Worm (Caenorhabditis elegans): Measurements from ENCODE around the gene slc-36.1.

Gene slc-36.1

DNA sequence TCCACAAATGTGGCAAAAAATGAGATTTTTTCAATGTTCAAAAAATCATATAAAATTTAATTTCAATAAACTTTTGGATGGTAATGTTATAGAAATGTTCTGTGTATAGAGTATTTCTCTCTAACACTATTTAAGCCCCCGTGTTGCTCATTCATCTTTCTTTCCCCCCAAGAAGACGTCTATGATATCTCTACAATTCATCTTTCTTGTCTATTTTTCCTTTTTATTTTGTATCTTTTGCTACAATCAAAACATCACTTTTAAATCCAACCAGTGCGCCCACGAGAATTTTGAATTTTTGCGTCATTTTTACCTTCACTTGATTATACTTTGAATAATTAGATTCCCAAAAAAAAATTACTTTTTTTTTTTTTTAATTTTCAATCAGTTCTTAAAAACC is 34.5 kb upstream of the slc-36.1 start:
- no peak for TF ChIP-seq ztf-29 (GFP tag; IDR thresholded peaks at IDR 0.05)
- TF ChIP-seq flt-1 (GFP tag; IDR thresholded peaks at IDR 0.05) = no peak
- no peak for TF ChIP-seq cog-1 (tag; optimal IDR thresholded peaks at IDR 0.05)
- TF ChIP-seq T22C8.4 (GFP tag; IDR thresholded peaks at IDR 0.05) = no peak
- no peak for TF ChIP-seq ref-1 (GFP tag; conservative IDR thresholded peaks at IDR 0.05)
- no peak for TF ChIP-seq tab-1 (GFP tag; IDR thresholded peaks at IDR 0.05)
- TF ChIP-seq klf-2 (GFP tag; conservative IDR thresholded peaks at IDR 0.05) = no peak
- no peak for TF ChIP-seq ztf-23 (GFP tag; IDR thresholded peaks at IDR 0.05)
- no peak for TF ChIP-seq med-1 (GFP tag; optimal IDR thresholded peaks at IDR 0.05; ENCODE audit: insufficient read depth)

ce11 chrIII:13275784-13276183 is 31.5 kb upstream of the slc-36.1 start:
- TF ChIP-seq cog-1 (tag; optimal IDR thresholded peaks at IDR 0.05) (no peak), ztf-29 (GFP tag; IDR thresholded peaks at IDR 0.05) (no peak)

DNA sequence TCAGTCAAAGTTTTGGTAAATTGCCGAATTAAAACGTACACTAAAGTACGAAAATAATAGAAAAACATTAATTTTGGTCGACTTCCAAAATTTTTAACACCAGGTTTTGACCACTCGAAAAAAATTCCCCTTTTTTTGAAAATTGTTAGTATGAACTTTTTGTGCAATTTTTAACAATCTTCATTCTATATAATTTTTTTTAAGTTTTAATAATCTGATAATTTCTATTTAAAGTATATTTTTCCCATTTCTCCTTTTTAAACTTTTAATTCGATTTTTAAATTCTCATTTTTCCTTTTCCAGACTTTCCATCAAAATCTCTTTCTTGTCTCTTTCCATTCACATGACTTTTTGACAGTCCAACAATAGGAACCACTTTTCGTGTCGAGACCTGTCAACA is 30.3 kb upstream of the slc-36.1 start, which contains the start of gene unc-64:
TSS of gene unc-64 (plus strand) at position 301 of the 400 bp plus-strand sequence.
- TF ChIP-seq cog-1 (tag; optimal IDR thresholded peaks at IDR 0.05) (no peak), klf-2 (GFP tag; conservative IDR thresholded peaks at IDR 0.05) (no peak), ztf-29 (GFP tag; IDR thresholded peaks at IDR 0.05) (no peak), ztf-23 (GFP tag; IDR thresholded peaks at IDR 0.05) (no peak), tab-1 (GFP tag; IDR thresholded peaks at IDR 0.05) (no peak), ref-1 (GFP tag; conservative IDR thresholded peaks at IDR 0.05) (no peak), med-1 (GFP tag; optimal IDR thresholded peaks at IDR 0.05; ENCODE audit: insufficient read depth) (no peak), flt-1 (GFP tag; IDR thresholded peaks at IDR 0.05) (no peak), T22C8.4 (GFP tag; IDR thresholded peaks at IDR 0.05) (no peak)

DNA sequence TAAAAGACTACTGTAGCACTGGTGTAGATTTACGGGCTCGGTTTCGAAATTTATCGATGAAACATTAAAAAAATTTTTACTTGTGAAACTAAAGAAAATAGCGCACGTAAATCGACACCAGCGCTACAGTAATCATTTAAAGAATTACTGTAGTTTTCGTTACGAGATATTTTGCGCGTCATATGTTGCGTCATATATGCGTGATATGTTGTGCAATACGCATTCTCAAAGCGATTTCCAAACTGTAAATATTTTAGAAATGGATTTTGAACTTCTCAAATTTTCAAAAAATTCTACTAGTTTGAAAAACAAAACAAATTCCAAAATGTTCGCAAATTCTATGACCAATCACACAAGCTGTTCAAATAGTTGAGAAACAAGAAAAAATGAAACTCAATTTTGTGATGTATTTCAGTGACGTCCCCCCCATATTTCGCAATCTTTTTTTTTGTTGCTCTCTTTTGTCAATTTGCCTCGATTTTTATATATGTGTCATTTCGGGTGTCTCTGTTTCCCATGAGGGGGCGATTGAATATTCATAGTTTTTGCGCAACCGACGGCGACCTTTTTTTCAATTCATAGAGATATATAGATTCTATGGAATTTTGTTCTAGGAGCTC is 29.3 kb upstream of the slc-36.1 start:
- no peak for TF ChIP-seq ref-1 (GFP tag; conservative IDR thresholded peaks at IDR 0.05)
- TF ChIP-seq klf-2 (GFP tag; conservative IDR thresholded peaks at IDR 0.05) = 0 out of 2 replicates have a peak, but pooled peaks have one; percentile 18
- no peak for TF ChIP-seq ztf-23 (GFP tag; IDR thresholded peaks at IDR 0.05)
- no peak for TF ChIP-seq tab-1 (GFP tag; IDR thresholded peaks at IDR 0.05)
- TF ChIP-seq med-1 (GFP tag; optimal IDR thresholded peaks at IDR 0.05; ENCODE audit: insufficient read depth) = no peak

DNA sequence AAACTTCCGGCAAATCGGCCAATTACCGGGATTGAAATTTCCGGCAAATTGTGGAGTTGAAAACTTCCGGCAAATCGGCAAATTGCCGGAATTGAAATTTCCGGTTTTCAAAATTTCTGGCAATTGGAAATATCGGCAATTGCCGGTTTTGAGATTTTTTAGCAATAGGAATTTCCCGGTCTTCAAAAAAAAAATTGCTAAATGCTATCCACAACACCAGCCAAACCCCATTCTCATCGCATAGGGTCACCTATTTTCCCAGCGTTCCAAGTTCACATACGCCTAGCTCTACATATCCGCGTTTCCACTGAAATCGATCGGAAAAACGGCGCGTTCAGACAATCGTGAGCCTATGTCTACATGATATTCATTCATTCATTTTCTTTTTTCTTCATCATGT is 21.9 kb upstream of the slc-36.1 start, which contains the start of gene F56A8.8:
TSS of gene F56A8.8 (plus strand) at position 301 of the 400 bp plus-strand sequence.
- no peak for TF ChIP-seq T22C8.4 (GFP tag; IDR thresholded peaks at IDR 0.05)
- no peak for TF ChIP-seq med-1 (GFP tag; optimal IDR thresholded peaks at IDR 0.05; ENCODE audit: insufficient read depth)
- TF ChIP-seq cog-1 (tag; optimal IDR thresholded peaks at IDR 0.05) = no peak
- no peak for TF ChIP-seq flt-1 (GFP tag; IDR thresholded peaks at IDR 0.05)
- TF ChIP-seq ztf-23 (GFP tag; IDR thresholded peaks at IDR 0.05) = no peak
- TF ChIP-seq tab-1 (GFP tag; IDR thresholded peaks at IDR 0.05) = no peak

ce11 chrIII:13292971-13293514 is 14.3 kb upstream of the slc-36.1 start, which contains the start of gene set-25:
Gene set-25 (minus strand): TSS chrIII:13293090.
- TF ChIP-seq flt-1 (GFP tag; IDR thresholded peaks at IDR 0.05) (peak; percentile 67), klf-2 (GFP tag; conservative IDR thresholded peaks at IDR 0.05) (peak; percentile 77), ztf-23 (GFP tag; IDR thresholded peaks at IDR 0.05) (peak; percentile 86), med-1 (GFP tag; optimal IDR thresholded peaks at IDR 0.05; ENCODE audit: insufficient read depth) (peak; percentile 48), tab-1 (GFP tag; IDR thresholded peaks at IDR 0.05) (peak; percentile 34; the same call in 1 of the 2 replicates)

ce11 chrIII:13296289-13296874 is 10.9 kb upstream of the slc-36.1 start, which contains the start of gene npp-18:
Gene npp-18 (plus strand): TSS chrIII:13296853.
- TF ChIP-seq tab-1 (GFP tag; IDR thresholded peaks at IDR 0.05) = peak; percentile 87
- TF ChIP-seq ztf-29 (GFP tag; IDR thresholded peaks at IDR 0.05) = peak; percentile 88
- TF ChIP-seq ztf-23 (GFP tag; IDR thresholded peaks at IDR 0.05) = peak; percentile 93
- TF ChIP-seq flt-1 (GFP tag; IDR thresholded peaks at IDR 0.05) = peak; percentile 91
- peak; percentile 64 for TF ChIP-seq ref-1 (GFP tag; conservative IDR thresholded peaks at IDR 0.05)
- TF ChIP-seq T22C8.4 (GFP tag; IDR thresholded peaks at IDR 0.05) = peak; percentile 74
- TF ChIP-seq klf-2 (GFP tag; conservative IDR thresholded peaks at IDR 0.05) = peak; percentile 84

- TF ChIP-seq ref-1 (GFP tag; conservative IDR thresholded peaks at IDR 0.05) (no peak), tab-1 (GFP tag; IDR thresholded peaks at IDR 0.05) (no peak), cog-1 (tag; optimal IDR thresholded peaks at IDR 0.05) (no peak), T22C8.4 (GFP tag; IDR thresholded peaks at IDR 0.05) (no peak), flt-1 (GFP tag; IDR thresholded peaks at IDR 0.05) (no peak), ztf-29 (GFP tag; IDR thresholded peaks at IDR 0.05) (no peak), klf-2 (GFP tag; conservative IDR thresholded peaks at IDR 0.05) (no peak), ztf-23 (GFP tag; IDR thresholded peaks at IDR 0.05) (no peak), med-1 (GFP tag; optimal IDR thresholded peaks at IDR 0.05; ENCODE audit: insufficient read depth) (no peak)
Measured at ce11 chrIII:13298722-13299431, 8.4 kb upstream of the slc-36.1 start, which contains the start of gene pgm-2. Gene pgm-2 (plus strand): TSS chrIII:13299378.

DNA sequence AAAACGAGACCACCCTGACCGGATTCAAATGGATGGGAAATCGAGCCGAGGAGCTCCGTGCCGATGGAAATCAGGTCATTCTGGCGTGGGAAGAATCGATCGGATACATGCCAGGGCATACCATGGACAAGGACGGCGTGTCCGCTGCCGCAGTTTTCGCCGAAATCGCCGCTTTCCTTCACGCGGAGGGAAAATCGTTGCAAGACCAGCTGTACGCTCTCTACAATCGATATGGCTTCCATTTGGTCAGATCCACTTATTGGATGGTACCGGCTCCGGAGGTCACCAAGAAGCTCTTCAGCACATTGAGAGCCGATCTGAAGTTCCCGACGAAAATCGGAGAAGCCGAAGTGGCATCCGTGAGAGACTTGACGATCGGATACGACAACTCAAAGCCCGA is 5.3 kb upstream of the slc-36.1 start:
- no peak for TF ChIP-seq cog-1 (tag; optimal IDR thresholded peaks at IDR 0.05)
- TF ChIP-seq flt-1 (GFP tag; IDR thresholded peaks at IDR 0.05) = 0 out of 2 replicates have a peak, but pooled peaks have one; percentile 12
- TF ChIP-seq ztf-29 (GFP tag; IDR thresholded peaks at IDR 0.05) = no peak
- TF ChIP-seq tab-1 (GFP tag; IDR thresholded peaks at IDR 0.05) = no peak
- TF ChIP-seq T22C8.4 (GFP tag; IDR thresholded peaks at IDR 0.05) = no peak
